Fruit fly (Drosophila melanogaster) whole organism, embryonic: ENCODE data around the gene Ac76E.
A peak's percentile ranks its signal among the peaks of the same experiment; 100 is the strongest.

ENCODE experiments used
- Atf-2 ChIP-seq: fragments of 200-800 bp; sonication (Bioruptor generic); optimal IDR thresholded peaks from 2 replicates; lab custom pipeline; 2016; ENCODE audit warnings: missing biosample characterization, missing genetic modification characterization
- CG10543 ChIP-seq: fragments of 200-800 bp; sonication (Bioruptor generic); optimal IDR thresholded peaks from 3 replicates; lab custom pipeline; 2017; ENCODE audit warnings: missing biosample characterization, mild to moderate bottlenecking, missing genetic modification characterization, moderate library complexity
- CG10979 ChIP-seq: fragments of 200-800 bp; sonication (Bioruptor generic); optimal IDR thresholded peaks from 2 replicates; lab custom pipeline; 2018; ENCODE audit warnings: missing biosample characterization, mild to moderate bottlenecking, missing genetic modification characterization, moderate library complexity
- CG11456 ChIP-seq: fragments of 200-800 bp; sonication (Bioruptor generic); IDR thresholded peaks from 3 replicates; pipeline ENCODE4 v1.3.6; 2022; ENCODE audit warnings: missing biosample characterization, missing genetic modification characterization
- CG13296 ChIP-seq: fragments of 200-800 bp; sonication (Bioruptor generic); optimal IDR thresholded peaks from 3 replicates; lab custom pipeline; 2018; ENCODE audit warnings: missing biosample characterization, mild to moderate bottlenecking, missing genetic modification characterization
- CG14965 ChIP-seq: fragments of 200-800 bp; sonication (Bioruptor generic); optimal IDR thresholded peaks from 2 replicates; lab custom pipeline; 2016; ENCODE audit warnings: missing biosample characterization, missing genetic modification characterization, borderline replicate concordance
- CG15479 ChIP-seq: fragments of 200-800 bp; sonication (Bioruptor generic); optimal IDR thresholded peaks from 3 replicates; lab custom pipeline; 2019; ENCODE audit warnings: missing biosample characterization, mild to moderate bottlenecking, missing genetic modification characterization, moderate library complexity
- CG16813 ChIP-seq: fragments of 200-800 bp; sonication (Bioruptor generic); IDR thresholded peaks from 3 replicates; pipeline ENCODE4 v1.3.6; 2022; ENCODE audit warnings: missing biosample characterization, missing genetic modification characterization; ENCODE audit not compliant: partially characterized antibody
- CG18011 ChIP-seq: fragments of 200-800 bp; sonication (Bioruptor generic); optimal IDR thresholded peaks from 2 replicates; lab custom pipeline; 2017; ENCODE audit warnings: missing biosample characterization, missing genetic modification characterization, mild to moderate bottlenecking, moderate library complexity, missing genotype
- CG18619 ChIP-seq: fragments of 200-800 bp; sonication (Bioruptor generic); optimal IDR thresholded peaks from 3 replicates; lab custom pipeline; 2017; ENCODE audit warnings: missing biosample characterization, mild to moderate bottlenecking, missing genetic modification characterization
- CG2678 ChIP-seq: fragments of 200-800 bp; sonication (Bioruptor generic); optimal IDR thresholded peaks from 3 replicates; lab custom pipeline; 2019; ENCODE audit warnings: missing biosample characterization, mild to moderate bottlenecking, missing genetic modification characterization, moderate library complexity
- CG3163 ChIP-seq: fragments of 200-800 bp; sonication (Bioruptor generic); optimal IDR thresholded peaks from 3 replicates; lab custom pipeline; 2016; ENCODE audit warnings: missing biosample characterization, missing genetic modification characterization
- CG33557 ChIP-seq: fragments of 200-800 bp; sonication (Bioruptor generic); optimal IDR thresholded peaks from 2 replicates; lab custom pipeline; 2019; ENCODE audit warnings: missing biosample characterization, mild to moderate bottlenecking, missing genetic modification characterization, moderate library complexity
- CG34376 ChIP-seq: fragments of 200-800 bp; sonication (Bioruptor generic); optimal IDR thresholded peaks from 2 replicates; lab custom pipeline; 2018; ENCODE audit warnings: missing biosample characterization, mild to moderate bottlenecking, missing genetic modification characterization
- CG34422 ChIP-seq: fragments of 200-800 bp; sonication (Bioruptor generic); IDR thresholded peaks from 3 replicates; pipeline ENCODE4 v1.3.6; 2022; ENCODE audit warnings: missing biosample characterization, missing genetic modification characterization
- CG4820 ChIP-seq: fragments of 200-800 bp; sonication (Bioruptor generic); optimal IDR thresholded peaks from 3 replicates; lab custom pipeline; 2016; ENCODE audit warnings: missing biosample characterization, missing genetic modification characterization
- CG6765 ChIP-seq: fragments of 200-800 bp; sonication (Bioruptor generic); optimal IDR thresholded peaks from 3 replicates; lab custom pipeline; 2017; ENCODE audit warnings: missing biosample characterization, mild to moderate bottlenecking, missing genetic modification characterization
- CG7372 ChIP-seq: fragments of 200-800 bp; sonication (Bioruptor generic); IDR thresholded peaks from 2 replicates; pipeline ENCODE4 v1.3.6; 2022; ENCODE audit warnings: missing biosample characterization, missing genetic modification characterization
- CG8765 ChIP-seq: fragments of 200-800 bp; sonication (Bioruptor generic); IDR thresholded peaks from 2 replicates; pipeline ENCODE4 v1.3.6; 2022; ENCODE audit warnings: missing biosample characterization, missing genetic modification characterization
- CG8924 ChIP-seq: fragments of 200-800 bp; optimal IDR thresholded peaks from 3 replicates; lab custom pipeline; 2019; ENCODE audit warnings: missing biosample characterization, mild to moderate bottlenecking, missing genetic modification characterization, moderate library complexity
- Deaf1 ChIP-seq: fragments of 200-800 bp; optimal IDR thresholded peaks from 3 replicates; lab custom pipeline; 2019; ENCODE audit warnings: missing biosample characterization, mild to moderate bottlenecking, missing genetic modification characterization, moderate library complexity
- Dref ChIP-seq: fragments of 200-800 bp; sonication (Bioruptor generic); IDR thresholded peaks from 2 replicates; pipeline ENCODE4 v1.3.6; 2022; ENCODE audit warnings: missing biosample characterization, missing genetic modification characterization
- Drgx ChIP-seq: fragments of 200-800 bp; sonication (Bioruptor generic); IDR thresholded peaks from 2 replicates; pipeline ENCODE4 v1.3.6; 2022; ENCODE audit warnings: missing biosample characterization, missing genetic modification characterization
- Fer3 ChIP-seq: fragments of 200-800 bp; sonication (Bioruptor generic); optimal IDR thresholded peaks from 2 replicates; lab custom pipeline; 2018; ENCODE audit warnings: missing biosample characterization, mild to moderate bottlenecking, missing genetic modification characterization, moderate library complexity
- Hr51 ChIP-seq, 2 experiments: fragments of 200-800 bp; sonication (Bioruptor generic); optimal IDR thresholded peaks; 2 replicates in 1 of 2; 3 replicates in 1 of 2; lab custom pipeline; 2016 to 2018; ENCODE audit warnings: missing biosample characterization in 2 of 2, missing genetic modification characterization in 2 of 2, mild to moderate bottlenecking in 1 of 2, moderate library complexity in 1 of 2
- MTF-1 ChIP-seq: fragments of 200-800 bp; sonication (Bioruptor generic); optimal IDR thresholded peaks from 2 replicates; lab custom pipeline; 2018; ENCODE audit warnings: missing biosample characterization, mild to moderate bottlenecking, missing genetic modification characterization, borderline replicate concordance
- NFAT ChIP-seq: fragments of 200-800 bp; sonication (Bioruptor generic); IDR thresholded peaks from 2 replicates; pipeline ENCODE4 v1.3.6; 2022; ENCODE audit warnings: missing biosample characterization, missing genetic modification characterization
- Neu2 ChIP-seq: fragments of 200-800 bp; sonication (Bioruptor generic); optimal IDR thresholded peaks from 3 replicates; lab custom pipeline; 2016; ENCODE audit warnings: missing biosample characterization, missing genetic modification characterization, borderline replicate concordance
- Opbp ChIP-seq: fragments of 200-800 bp; sonication (Bioruptor generic); IDR thresholded peaks from 3 replicates; pipeline ENCODE4 v1.3.6; 2022; ENCODE audit warnings: missing biosample characterization, missing genetic modification characterization; ENCODE audit not compliant: partially characterized antibody
- Scr ChIP-seq: fragments of 200-800 bp; sonication (Bioruptor generic); IDR thresholded peaks from 2 replicates; pipeline ENCODE4 v1.3.6; 2022; ENCODE audit warnings: missing biosample characterization, missing genetic modification characterization; ENCODE audit not compliant: partially characterized antibody
- Sox102F ChIP-seq: fragments of 200-800 bp; sonication (Bioruptor generic); optimal IDR thresholded peaks from 2 replicates; lab custom pipeline; 2018; ENCODE audit warnings: missing biosample characterization, mild to moderate bottlenecking, missing genetic modification characterization, moderate library complexity
- Spps ChIP-seq: fragments of 200-800 bp; sonication (Bioruptor generic); optimal IDR thresholded peaks from 2 replicates; lab custom pipeline; 2018; ENCODE audit warnings: missing biosample characterization, mild to moderate bottlenecking, missing genetic modification characterization
- TFAM ChIP-seq: fragments of 200-800 bp; sonication (Bioruptor generic); optimal IDR thresholded peaks from 2 replicates; lab custom pipeline; 2017; ENCODE audit warnings: missing biosample characterization, missing genetic modification characterization, inconsistent platforms
- chm ChIP-seq: fragments of 200-800 bp; sonication (Bioruptor generic); IDR thresholded peaks from 2 replicates; pipeline ENCODE4 v1.3.6; 2022; ENCODE audit warnings: missing biosample characterization, missing genetic modification characterization
- croc ChIP-seq: fragments of 200-800 bp; sonication (Bioruptor generic); conservative IDR thresholded peaks from 3 replicates; pipeline ENCODE4 v1.3.6; 2022; ENCODE audit warnings: missing biosample characterization, missing genetic modification characterization
- ems ChIP-seq: fragments of 200-800 bp; sonication (Bioruptor generic); optimal IDR thresholded peaks from 3 replicates; lab custom pipeline; 2016; ENCODE audit warnings: missing biosample characterization, missing genetic modification characterization
- gem ChIP-seq: fragments of 200-800 bp; sonication (Bioruptor generic); optimal IDR thresholded peaks from 2 replicates; lab custom pipeline; 2019; ENCODE audit warnings: missing biosample characterization, mild to moderate bottlenecking, missing genetic modification characterization, moderate library complexity
- grau ChIP-seq: fragments of 200-800 bp; optimal IDR thresholded peaks from 3 replicates; lab custom pipeline; 2019; ENCODE audit warnings: missing biosample characterization, mild to moderate bottlenecking, missing genetic modification characterization, moderate library complexity
- gro ChIP-seq: fragments of 200-800 bp; sonication (Bioruptor generic); optimal IDR thresholded peaks from 2 replicates; lab custom pipeline; 2016; ENCODE audit warnings: missing biosample characterization, missing genetic modification characterization
- gt ChIP-seq: fragments of 200-800 bp; sonication (Bioruptor generic); IDR thresholded peaks from 2 replicates; pipeline ENCODE4 v1.3.6; 2022; ENCODE audit warnings: missing biosample characterization, missing genetic modification characterization
- nmo ChIP-seq: fragments of 200-800 bp; sonication (Bioruptor generic); optimal IDR thresholded peaks from 2 replicates; lab custom pipeline; 2018; ENCODE audit warnings: missing biosample characterization, mild to moderate bottlenecking, missing genetic modification characterization, moderate library complexity
- seq ChIP-seq: fragments of 200-800 bp; sonication (Bioruptor generic); IDR thresholded peaks from 2 replicates; pipeline ENCODE4 v1.3.6; 2022; ENCODE audit warnings: missing biosample characterization, missing genetic modification characterization
- sima ChIP-seq: fragments of 200-800 bp; sonication (Bioruptor generic); optimal IDR thresholded peaks from 2 replicates; lab custom pipeline; 2016; ENCODE audit warnings: missing biosample characterization, missing genetic modification characterization
- slp2 ChIP-seq: fragments of 200-800 bp; sonication (Bioruptor generic); optimal IDR thresholded peaks from 2 replicates; lab custom pipeline; 2016; ENCODE audit warnings: missing biosample characterization, missing genetic modification characterization
- sna ChIP-seq: fragments of 200-800 bp; sonication (Bioruptor generic); IDR thresholded peaks from 2 replicates; pipeline ENCODE4 v1.3.6; 2022; ENCODE audit warnings: missing biosample characterization, missing genetic modification characterization; ENCODE audit not compliant: partially characterized antibody
- so ChIP-seq: fragments of 200-800 bp; sonication (Bioruptor generic); IDR thresholded peaks from 3 replicates; pipeline ENCODE4 v1.3.6; 2022; ENCODE audit warnings: missing biosample characterization, missing genetic modification characterization
- tap ChIP-seq: fragments of 200-800 bp; optimal IDR thresholded peaks from 3 replicates; lab custom pipeline; 2019; ENCODE audit warnings: missing biosample characterization, mild to moderate bottlenecking, missing genetic modification characterization, moderate library complexity

Ac76E gene

dm6 chr3L:19922833-19923745 lies 16.0 kb upstream of the Ac76E start, which contains the start of gene Pfdn6 (continued):
- TF ChIP-seq CG16813 (GFP tag; lab: Robert Waterston, UW) = peak; percentile 64
- peak; percentile 55; the same call in 1 of the 2 replicates for TF ChIP-seq Drgx (GFP tag; lab: Robert Waterston, UW)
- no peak for TF ChIP-seq Deaf1 (tag; lab: Kevin White, UChicago)
- peak; percentile 75 for TF ChIP-seq ems
- no peak for TF ChIP-seq chm (GFP tag; lab: Robert Waterston, UW)
- TF ChIP-seq sna (GFP tag; lab: Robert Waterston, UW) = peak; percentile 72
- peak; percentile 24 for TF ChIP-seq CG33557 (GFP tag; lab: Kevin White, UChicago)
- TF ChIP-seq CG8924 (tag; lab: Kevin White, UChicago) = peak; percentile 81
- peak; percentile 61 for TF ChIP-seq slp2 (GFP tag; lab: Kevin White, UChicago)
- TF ChIP-seq CG10543 = peak; percentile 79
- TF ChIP-seq Dref (GFP tag; lab: Robert Waterston, UW) = 0 out of 2 replicates have a peak, but pooled peaks have one; percentile 25
- TF ChIP-seq grau = peak; percentile 75
- TF ChIP-seq CG6765 = no peak
- TF ChIP-seq sima (GFP tag; lab: Kevin White, UChicago) = no peak
- no peak for TF ChIP-seq Neu2
- TF ChIP-seq CG7372 (GFP tag; lab: Robert Waterston, UW) = peak; percentile 67
- TF ChIP-seq CG13296 (GFP tag; lab: Kevin White, UChicago) = no peak
- peak; percentile 56 for TF ChIP-seq gro
- peak; percentile 50; the same call in 1 of the 3 replicates for TF ChIP-seq CG11456
- no peak for TF ChIP-seq MTF-1 (GFP tag; lab: Kevin White, UChicago)
- TF ChIP-seq CG3163 (GFP tag; lab: Kevin White, UChicago) = peak; percentile 39
- TF ChIP-seq CG15479 (GFP tag; lab: Kevin White, UChicago) = no peak
- peak; percentile 61; the same call in 2 of the 3 replicates for TF ChIP-seq croc (GFP tag; lab: Robert Waterston, UW)
- TF ChIP-seq Spps (tag; lab: Kevin White, UChicago) = peak; percentile 23
- peak; percentile 91 for TF ChIP-seq nmo (GFP tag; lab: Kevin White, UChicago)
- TF ChIP-seq Hr51 (GFP tag; optimal IDR thresholded peaks at IDR 0.05; lab: Kevin White, UChicago) = peak; percentile 45 to 77
- TF ChIP-seq so (GFP tag; lab: Robert Waterston, UW) = peak; percentile 72; the same call in 1 of the 3 replicates
- TF ChIP-seq seq = peak; percentile 57; the same call in 1 of the 2 replicates
- peak; percentile 93 for TF ChIP-seq gem (tag; lab: Kevin White, UChicago)
- peak; percentile 35 for TF ChIP-seq CG18011
- peak; percentile 81 for TF ChIP-seq CG18619 (GFP tag; lab: Kevin White, UChicago)
- peak; percentile 56 for TF ChIP-seq CG4820 (GFP tag; lab: Kevin White, UChicago)
- TF ChIP-seq TFAM (GFP tag; lab: Kevin White, UChicago) = no peak
- TF ChIP-seq Sox102F (GFP tag; lab: Kevin White, UChicago) = peak; percentile 88
- peak; percentile 64 for TF ChIP-seq Scr
- TF ChIP-seq tap (tag; lab: Kevin White, UChicago) = no peak
- TF ChIP-seq gt = peak; percentile 70
- peak; percentile 51 for TF ChIP-seq CG8765 (GFP tag; lab: Robert Waterston, UW)
- TF ChIP-seq CG10979 = peak; percentile 85
- peak; percentile 51; the same call in 1 of the 2 replicates for TF ChIP-seq NFAT
- peak; percentile 39 for TF ChIP-seq CG2678 (tag; lab: Kevin White, UChicago)
- no peak for TF ChIP-seq CG14965 (GFP tag; lab: Kevin White, UChicago)
- peak; percentile 77 for TF ChIP-seq Atf-2 (GFP tag; lab: Kevin White, UChicago)
- peak; percentile 71; the same call in 1 of the 3 replicates for TF ChIP-seq CG34422 (GFP tag; lab: Robert Waterston, UW)
- peak; percentile 71 for TF ChIP-seq Opbp (GFP tag; lab: Robert Waterston, UW)
- peak; percentile 56 for TF ChIP-seq CG34376 (GFP tag; lab: Kevin White, UChicago)
- peak; percentile 70 for TF ChIP-seq Fer3
